Worm (Caenorhabditis elegans) whole organism, L1 larva: ENCODE data around the gene Y73F8A.27.
"Not testable (repeated sequence)": the region's sequence is repeated elsewhere in the genome, so short reads cannot be mapped to it uniquely, and the experiment has no call there.

Source experiments
- ceh-90 ChIP-seq: sonication (generic microtip); optimal IDR thresholded peaks from 2 replicates; lab custom pipeline; 2016; ENCODE audit warnings: missing genetic modification characterization, missing compliant biosample characterization
- lin-13 ChIP-seq: fragments of 150-350 bp; optimal IDR thresholded peaks from 2 replicates; lab custom pipeline; 2014; ENCODE audit warnings: missing biosample characterization, missing genetic modification reagents, missing genetic modification characterization
- nhr-12 ChIP-seq: sonication (generic microtip); optimal IDR thresholded peaks from 2 replicates; lab custom pipeline; 2017; ENCODE audit warnings: missing biosample characterization, missing genetic modification characterization

Y73F8A.27 gene

DNA sequence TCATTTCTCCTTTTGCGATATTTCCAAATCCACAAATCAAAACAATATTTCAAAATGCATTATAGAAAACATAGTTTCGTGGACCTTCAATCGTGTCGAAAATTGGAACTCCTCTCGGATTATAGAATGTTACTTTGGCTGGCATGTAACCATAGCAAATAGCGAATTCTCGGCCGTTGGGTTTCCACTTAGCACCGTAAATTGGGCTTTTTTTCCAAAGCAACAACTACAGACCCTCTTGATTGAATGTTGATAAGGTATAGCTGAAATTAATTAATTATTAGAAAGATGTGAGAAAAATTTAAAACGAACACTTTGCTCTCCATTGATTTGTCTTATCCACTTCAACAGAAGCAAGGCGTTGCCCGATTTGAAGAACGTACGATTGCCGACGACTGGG lies 48.7 kb downstream of the Y73F8A.27 start, which contains the start of gene Y73F8A.32:
TSS of gene Y73F8A.32 (minus strand) at position 101 of the 400 bp plus-strand sequence.
- TF ChIP-seq nhr-12; ceh-90 (tag; lab: Kevin White, UChicago); lin-13 (GFP tag; lab: Kevin White, UChicago): not testable (repeated sequence)
